Worm (Caenorhabditis elegans): Measurements from ENCODE around the gene F22E5.17.

F22E5.17 gene

ce11 chrII:2677534-2678168, at the start of gene F22E5.17:
F22E5.17 (plus strand) TSS chrII:2678041.
- TF ChIP-seq skn-1 (tag; optimal IDR thresholded peaks at IDR 0.05) (peak; percentile 4), pqm-1 (tag; optimal IDR thresholded peaks at IDR 0.05) (peak; percentile 69), zag-1 (tag; optimal IDR thresholded peaks at IDR 0.05) (no peak), elt-2 (tag; optimal IDR thresholded peaks at IDR 0.05) (peak; percentile 94)

- no peak for TF ChIP-seq eor-1 (tag; optimal IDR thresholded peaks at IDR 0.05)
- no peak for TF ChIP-seq jun-1 (tag; optimal IDR thresholded peaks at IDR 0.05)
- no peak for TF ChIP-seq nhr-28 (tag; optimal IDR thresholded peaks at IDR 0.05)
- no peak for TF ChIP-seq ceh-16 (tag; optimal IDR thresholded peaks at IDR 0.05)
- TF ChIP-seq nhr-237 (tag; optimal IDR thresholded peaks at IDR 0.05), result no peak
- TF ChIP-seq nhr-12 (tag; optimal IDR thresholded peaks at IDR 0.05), result no peak
- TF ChIP-seq sea-2 (GFP tag; optimal IDR thresholded peaks at IDR 0.05), result no peak
- TF ChIP-seq aly-2 (tag; optimal IDR thresholded peaks at IDR 0.05), result no peak
- TF ChIP-seq hmg-11 (tag; optimal IDR thresholded peaks at IDR 0.05), result no peak
- no peak for TF ChIP-seq elt-1 (tag; optimal IDR thresholded peaks at IDR 0.05)
These were observed 49.4 kb upstream of the F22E5.17 start for ce11 chrII:2628401-2628800.

DNA sequence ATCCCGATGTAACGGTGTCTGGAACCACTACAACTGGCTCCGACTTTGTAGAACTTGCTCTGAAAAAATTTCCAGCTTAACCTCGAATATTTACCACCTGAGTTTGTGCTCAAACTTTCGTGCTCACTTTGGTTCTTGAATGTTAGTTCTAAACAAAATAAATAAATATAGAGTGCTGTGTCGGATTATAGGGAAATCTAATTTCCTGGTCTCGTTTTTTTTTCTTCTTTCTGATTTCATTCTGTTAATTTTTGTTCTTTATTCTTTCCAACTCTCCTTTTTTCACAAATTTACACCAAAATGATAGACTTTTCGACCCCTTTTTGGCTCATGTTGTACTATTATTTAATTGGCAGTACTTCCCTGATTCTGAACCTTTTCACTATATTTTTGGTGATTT, 48.6 kb upstream of the F22E5.17 start, which contains the start of gene sri-37:
TSS of gene sri-37 (plus strand) at position 301 of the 400 bp plus-strand sequence.
- TF ChIP-seq daf-12 (tag; optimal IDR thresholded peaks at IDR 0.05), result no peak
- no peak for TF ChIP-seq nhr-25 (tag; optimal IDR thresholded peaks at IDR 0.05)
- TF ChIP-seq ZK546.5 (tag; optimal IDR thresholded peaks at IDR 0.05), result no peak
- TF ChIP-seq nhr-12 (tag; optimal IDR thresholded peaks at IDR 0.05), result no peak
- no peak for TF ChIP-seq ceh-28 (tag; optimal IDR thresholded peaks at IDR 0.05)
- no peak for TF ChIP-seq snpc-4 (tag; optimal IDR thresholded peaks at IDR 0.05)
- TF ChIP-seq ceh-82 (tag; optimal IDR thresholded peaks at IDR 0.05), result no peak
- no peak for TF ChIP-seq elt-2 (tag; optimal IDR thresholded peaks at IDR 0.05)
- TF ChIP-seq ztf-11 (tag; optimal IDR thresholded peaks at IDR 0.05), result no peak
- no peak for TF ChIP-seq mdl-1 (tag; optimal IDR thresholded peaks at IDR 0.05)
- no peak for TF ChIP-seq egl-27 (tag; optimal IDR thresholded peaks at IDR 0.05)
- no peak for TF ChIP-seq nfya-1 (tag; optimal IDR thresholded peaks at IDR 0.05; ENCODE audit: insufficient read depth)
- no peak for TF ChIP-seq tbx-2 (tag; optimal IDR thresholded peaks at IDR 0.05)
- no peak for TF ChIP-seq nhr-76 (tag; optimal IDR thresholded peaks at IDR 0.05)
- no peak for TF ChIP-seq fos-1 (tag; optimal IDR thresholded peaks at IDR 0.05)

DNA sequence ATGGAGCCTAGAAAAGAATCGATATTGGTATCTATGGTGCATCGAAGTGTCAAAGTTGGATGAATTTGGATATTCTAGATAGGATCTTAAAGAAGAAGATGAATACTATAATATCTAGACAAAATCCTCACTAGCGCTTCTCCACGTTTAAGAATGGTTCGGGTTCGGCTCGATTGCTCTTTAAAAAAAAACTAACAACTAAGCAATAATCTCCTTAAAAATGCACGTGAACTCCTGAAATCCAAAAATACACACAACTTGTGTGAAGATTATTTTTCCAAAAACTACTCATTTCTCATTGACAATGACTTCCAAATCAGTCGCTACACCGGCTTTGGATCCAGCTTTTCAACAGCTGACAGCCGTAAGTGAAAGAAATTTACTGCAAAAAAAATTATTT, 46.7 kb upstream of the F22E5.17 start, which contains the start of gene D2062.1:
TSS of gene D2062.1 (plus strand) at position 301 of the 400 bp plus-strand sequence.
- TF ChIP-seq nhr-237 (tag; optimal IDR thresholded peaks at IDR 0.05), result no peak
- no peak for TF ChIP-seq nhr-11 (tag; optimal IDR thresholded peaks at IDR 0.05)
- no peak for TF ChIP-seq unc-62 (GFP tag; optimal IDR thresholded peaks at IDR 0.05)
- TF ChIP-seq fkh-10 (GFP tag; optimal IDR thresholded peaks at IDR 0.05), result no peak
- TF ChIP-seq daf-12 (tag; optimal IDR thresholded peaks at IDR 0.05), result no peak
- TF ChIP-seq mdl-1 (tag; optimal IDR thresholded peaks at IDR 0.05), result no peak
- TF ChIP-seq aly-2 (tag; optimal IDR thresholded peaks at IDR 0.05), result no peak
- TF ChIP-seq R02D3.7 (tag; optimal IDR thresholded peaks at IDR 0.05), result no peak
- TF ChIP-seq hmg-11 (tag; optimal IDR thresholded peaks at IDR 0.05), result no peak
- no peak for TF ChIP-seq egl-27 (tag; optimal IDR thresholded peaks at IDR 0.05)
- TF ChIP-seq ztf-11 (tag; optimal IDR thresholded peaks at IDR 0.05), result no peak
- no peak for TF ChIP-seq ztf-4 (tag; optimal IDR thresholded peaks at IDR 0.05)
- no peak for TF ChIP-seq nhr-43 (tag; optimal IDR thresholded peaks at IDR 0.05; ENCODE audit: poor library complexity, severe bottlenecking)
- TF ChIP-seq ZK546.5 (tag; optimal IDR thresholded peaks at IDR 0.05), result no peak
- no peak for TF ChIP-seq fos-1 (tag; optimal IDR thresholded peaks at IDR 0.05)
- no peak for TF ChIP-seq mml-1 (tag; optimal IDR thresholded peaks at IDR 0.05)
- TF ChIP-seq unc-39 (tag; optimal IDR thresholded peaks at IDR 0.05), result no peak
- TF ChIP-seq nhr-77 (tag; optimal IDR thresholded peaks at IDR 0.05), result no peak
- no peak for TF ChIP-seq nhr-67 (tag; optimal IDR thresholded peaks at IDR 0.05)
